In the genomic region with DNA sequence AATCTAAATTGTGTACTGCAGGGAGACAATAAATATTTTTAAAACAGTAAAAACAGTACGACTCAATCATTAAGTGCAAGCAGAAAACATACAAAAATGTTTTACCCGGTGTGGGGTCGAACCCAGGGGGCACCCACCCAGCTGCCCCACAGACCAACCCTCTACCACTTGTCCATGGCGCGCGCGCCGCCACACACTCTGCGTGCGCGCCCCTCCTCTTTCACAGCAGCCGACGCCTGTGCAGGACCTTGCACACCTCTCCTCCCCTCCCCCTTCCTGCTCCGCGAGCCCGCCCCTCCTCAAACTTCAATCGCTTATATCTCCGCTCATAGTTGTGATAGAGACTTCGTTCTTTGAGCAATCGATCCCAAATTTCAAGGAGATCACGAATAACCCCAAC, we compare ENCODE assay signal across 2 worm cellular contexts.
TF ChIP-seq lines count a peak whose summit lies in the region.

No protein-coding gene starts in this region.

TF ChIP-seq in whole organism, L4 larva, 104 proteins besides CTCF, POLR2A, EP300 and RAD21:
- TF ChIP-seq set-16 (GFP tag; IDR thresholded peaks at IDR 0.05; lab: Robert Waterston, UW): peak; percentile 47; the same call in 1 of the 2 replicates
TF ChIP-seq in whole organism, L4 larva: peak in this region for 1; not testable (repeated sequence) for 103.

TF ChIP-seq in whole organism, young adult, 124 proteins besides CTCF, POLR2A, EP300 and RAD21:
- TF ChIP-seq egrh-3 (GFP tag; IDR thresholded peaks at IDR 0.05; lab: Robert Waterston, UW): peak; percentile 99
